Fruit fly (Drosophila melanogaster) ovary, adult (tissue): Measurements from ENCODE around the gene CG11581.

Experiments used
- CG17801 ChIP-seq: fragments of 200-800 bp; optimal IDR thresholded peaks from 2 replicates; lab custom pipeline; 2019; ENCODE audit warnings: missing biosample characterization, mild to moderate bottlenecking, missing genetic modification characterization, moderate library complexity; ENCODE audit not compliant: partially characterized antibody

CG11581 gene

dm6 chrX:14226093-14226492, 49.4 kb downstream of the CG11581 start, which contains the start of gene mRpL38:
Gene mRpL38, plus strand, starts transcription at chrX:14226289.
- no peak for TF ChIP-seq CG17801 (GFP tag; lab: Kevin White, UChicago)

- no peak for TF ChIP-seq CG17801 (GFP tag; lab: Kevin White, UChicago)
Measured at dm6 chrX:14227043-14227442, 50.3 kb downstream of the CG11581 start.
